Worm (Caenorhabditis elegans) whole organism, L2 larva: ENCODE results near the gene abu-12.
A peak's percentile ranks its signal among the peaks of the same experiment; 100 is the strongest.

ENCODE experiments used
- C34F6.9 ChIP-seq: fragments of 150-350 bp; optimal IDR thresholded peaks from 2 replicates; lab custom pipeline; 2014; ENCODE audit warnings: missing biosample characterization, missing genetic modification characterization
- F13H6.1 ChIP-seq: sonication (generic microtip); optimal IDR thresholded peaks from 2 replicates; lab custom pipeline; 2016; ENCODE audit warnings: missing genetic modification characterization, missing compliant biosample characterization
- R02D3.7 ChIP-seq: fragments of 150-350 bp; optimal IDR thresholded peaks from 2 replicates; lab custom pipeline; 2014; ENCODE audit warnings: missing biosample characterization, missing genetic modification characterization
- Y55F3AM.14 ChIP-seq: fragments of 200-800 bp; sonication (Bioruptor generic); optimal IDR thresholded peaks from 2 replicates; lab custom pipeline; 2018; ENCODE audit warnings: mild to moderate bottlenecking, missing genetic modification characterization, missing compliant biosample characterization
- ZK546.5 ChIP-seq: sonication (generic microtip); optimal IDR thresholded peaks from 2 replicates; lab custom pipeline; 2017; ENCODE audit warnings: missing biosample characterization, missing genetic modification characterization
- ama-1 ChIP-seq: fragments of 150-350 bp; optimal IDR thresholded peaks from 2 replicates; lab custom pipeline; 2018; ENCODE audit warnings: inconsistent platforms
- blmp-1 ChIP-seq: sonication (generic microtip); optimal IDR thresholded peaks from 2 replicates; lab custom pipeline; 2017; ENCODE audit warnings: missing genetic modification characterization, mild to moderate bottlenecking, missing compliant biosample characterization, antibody characterized with exemption, moderate library complexity; ENCODE audit not compliant: insufficient read depth
- ceh-16 ChIP-seq: fragments of 150-350 bp; optimal IDR thresholded peaks from 2 replicates; lab custom pipeline; 2014; ENCODE audit warnings: missing biosample characterization, missing genetic modification characterization
- ceh-82 ChIP-seq: fragments of 150-350 bp; optimal IDR thresholded peaks from 2 replicates; lab custom pipeline; 2014; ENCODE audit warnings: missing biosample characterization, missing genetic modification characterization
- crh-2 ChIP-seq: sonication (generic microtip); optimal IDR thresholded peaks from 2 replicates; lab custom pipeline; 2017; ENCODE audit warnings: missing biosample characterization, missing genetic modification characterization
- dmd-4 ChIP-seq: sonication (generic microtip); optimal IDR thresholded peaks from 2 replicates; lab custom pipeline; 2017; ENCODE audit warnings: missing biosample characterization, missing genetic modification characterization
- egl-27 ChIP-seq: sonication (generic microtip); optimal IDR thresholded peaks from 3 replicates; lab custom pipeline; 2017; ENCODE audit warnings: missing biosample characterization, missing genetic modification reagents, missing genetic modification characterization
- elt-1 ChIP-seq: fragments of 150-350 bp; optimal IDR thresholded peaks from 2 replicates; lab custom pipeline; 2014; ENCODE audit warnings: missing biosample characterization, missing genetic modification characterization
- elt-3 ChIP-seq: sonication (generic microtip); optimal IDR thresholded peaks from 2 replicates; lab custom pipeline; 2017; ENCODE audit warnings: missing biosample characterization, missing genetic modification characterization
- fos-1 ChIP-seq: fragments of 150-350 bp; optimal IDR thresholded peaks from 2 replicates; lab custom pipeline; 2014; ENCODE audit warnings: missing biosample characterization, missing genetic modification characterization
- gmeb-1 ChIP-seq: fragments of 150-350 bp; optimal IDR thresholded peaks from 2 replicates; lab custom pipeline; 2014; ENCODE audit warnings: missing biosample characterization, missing genetic modification characterization
- lin-11 ChIP-seq: fragments of 150-350 bp; sonication (generic microtip); optimal IDR thresholded peaks from 2 replicates; lab custom pipeline; 2014; ENCODE audit warnings: missing biosample characterization, missing genetic modification characterization, inconsistent platforms, mixed read lengths
- lin-39 ChIP-seq: fragments of 150-350 bp; optimal IDR thresholded peaks from 2 replicates; lab custom pipeline; 2014; ENCODE audit warnings: missing biosample characterization, missing genetic modification reagents, missing genetic modification characterization
- lsy-2 ChIP-seq, 2 experiments: fragments of 150-350 bp in 1 of 2; sonication (generic microtip) in 1 of 2; optimal IDR thresholded peaks; 2 replicates each; lab custom pipeline; 2014 to 2017; ENCODE audit warnings: missing biosample characterization in 2 of 2, missing genetic modification characterization in 2 of 2
- mab-5 ChIP-seq: fragments of 150-350 bp; optimal IDR thresholded peaks from 2 replicates; lab custom pipeline; 2014; ENCODE audit warnings: missing biosample characterization, missing genetic modification characterization
- mbf-1 ChIP-seq: sonication (generic microtip); optimal IDR thresholded peaks from 2 replicates; lab custom pipeline; 2017; ENCODE audit warnings: missing biosample characterization, missing genetic modification characterization
- mdl-1 ChIP-seq, 2 experiments: fragments of 150-350 bp in 1 of 2; sonication (generic microtip) in 1 of 2; optimal IDR thresholded peaks; 2 replicates each; lab custom pipeline; 2017; ENCODE audit warnings: missing biosample characterization in 2 of 2, missing genetic modification characterization in 2 of 2
- nhr-10 ChIP-seq: sonication (generic microtip); optimal IDR thresholded peaks from 2 replicates; lab custom pipeline; 2017; ENCODE audit warnings: missing biosample characterization, missing genetic modification characterization
- nhr-11 ChIP-seq: fragments of 150-350 bp; optimal IDR thresholded peaks from 2 replicates; lab custom pipeline; 2014; ENCODE audit warnings: missing biosample characterization, missing genetic modification characterization
- nhr-12 ChIP-seq: fragments of 150-350 bp; optimal IDR thresholded peaks from 2 replicates; lab custom pipeline; 2014; ENCODE audit warnings: missing biosample characterization, missing genetic modification characterization
- nhr-21 ChIP-seq: fragments of 150-350 bp; optimal IDR thresholded peaks from 2 replicates; lab custom pipeline; 2014; ENCODE audit warnings: missing biosample characterization, missing genetic modification characterization
- nhr-237 ChIP-seq: fragments of 150-350 bp; optimal IDR thresholded peaks from 2 replicates; lab custom pipeline; 2014; ENCODE audit warnings: missing biosample characterization, missing genetic modification characterization
- nhr-25 ChIP-seq: fragments of 150-350 bp; sonication (generic microtip); optimal IDR thresholded peaks from 3 replicates; lab custom pipeline; 2014; ENCODE audit warnings: missing biosample characterization, missing genetic modification characterization
- nhr-6 ChIP-seq: fragments of 150-350 bp; optimal IDR thresholded peaks from 2 replicates; lab custom pipeline; 2014; ENCODE audit warnings: missing biosample characterization, missing genetic modification characterization
- nhr-77 ChIP-seq: fragments of 150-350 bp; optimal IDR thresholded peaks from 2 replicates; lab custom pipeline; 2014; ENCODE audit warnings: missing biosample characterization, missing genetic modification characterization
- sem-4 ChIP-seq: fragments of 150-350 bp; optimal IDR thresholded peaks from 2 replicates; lab custom pipeline; 2014; ENCODE audit warnings: missing biosample characterization, missing genetic modification reagents, missing genetic modification characterization
- skn-1 ChIP-seq: sonication (generic microtip); optimal IDR thresholded peaks from 2 replicates; lab custom pipeline; 2017; ENCODE audit warnings: missing biosample characterization, missing genetic modification characterization
- sma-3 ChIP-seq: sonication (generic microtip); optimal IDR thresholded peaks from 2 replicates; lab custom pipeline; 2016; ENCODE audit warnings: missing genetic modification reagents, missing genetic modification characterization, missing compliant biosample characterization
- sma-9 ChIP-seq, 2 experiments: fragments of 150-350 bp in 1 of 2; sonication (generic microtip) in 1 of 2; optimal IDR thresholded peaks; 2 replicates each; lab custom pipeline; 2014 to 2016; ENCODE audit warnings: missing genetic modification characterization in 2 of 2, mild to moderate bottlenecking in 1 of 2, missing biosample characterization in 1 of 2, missing compliant biosample characterization in 1 of 2, missing genetic modification reagents in 1 of 2, moderate library complexity in 1 of 2
- snpc-4 ChIP-seq: fragments of 150-350 bp; optimal IDR thresholded peaks from 2 replicates; lab custom pipeline; 2014; ENCODE audit warnings: missing biosample characterization, missing genetic modification characterization
- unc-39 ChIP-seq: fragments of 150-350 bp; optimal IDR thresholded peaks from 2 replicates; lab custom pipeline; 2014; ENCODE audit warnings: missing biosample characterization, missing genetic modification characterization
- unc-55 ChIP-seq: fragments of 150-350 bp; sonication (generic microtip); optimal IDR thresholded peaks from 3 replicates; lab custom pipeline; 2014; ENCODE audit warnings: missing biosample characterization, missing genetic modification reagents, missing genetic modification characterization
- zag-1 ChIP-seq: fragments of 150-350 bp; optimal IDR thresholded peaks from 2 replicates; lab custom pipeline; 2014; ENCODE audit warnings: missing biosample characterization, missing genetic modification characterization
- ztf-1 ChIP-seq: fragments of 200-800 bp; sonication (Bioruptor generic); conservative IDR thresholded peaks from 2 replicates; pipeline ENCODE4 v1.3.6; 2022; ENCODE audit warnings: missing genetic modification characterization, missing compliant biosample characterization
- ztf-11 ChIP-seq: sonication (generic microtip); optimal IDR thresholded peaks from 2 replicates; lab custom pipeline; 2017; ENCODE audit warnings: missing biosample characterization, missing genetic modification characterization
- ztf-4 ChIP-seq: fragments of 150-350 bp; optimal IDR thresholded peaks from 2 replicates; lab custom pipeline; 2014; ENCODE audit warnings: missing biosample characterization, missing genetic modification characterization

The abu-12 gene

ce11 chrX:423757-424156, 33.7 kb downstream of the abu-12 start:
- TF ChIP-seq F13H6.1 (tag; lab: Kevin White, UChicago) (no peak), lin-11 (no peak), dmd-4 (tag; lab: Kevin White, UChicago) (no peak), C34F6.9 (tag; lab: Kevin White, UChicago) (no peak)
- TF ChIP-seq, all 48 proteins: peak for 0

ce11 chrX:421785-422657, 35.4 kb downstream of the abu-12 start:
- no peak for TF ChIP-seq nhr-12 (tag; lab: Kevin White, UChicago)
- TF ChIP-seq mab-5 (tag; lab: Kevin White, UChicago), result no peak
- no peak for TF ChIP-seq nhr-11 (tag; lab: Kevin White, UChicago)
- no peak for TF ChIP-seq sma-3 (GFP tag; lab: Kevin White, UChicago)
- TF ChIP-seq mbf-1 (tag; lab: Kevin White, UChicago), result no peak
- TF ChIP-seq nhr-237, result no peak
- no peak for TF ChIP-seq lsy-2 (tag; optimal IDR thresholded peaks at IDR 0.05; lab: Kevin White, UChicago)
- no peak for TF ChIP-seq unc-39 (tag; lab: Kevin White, UChicago)
- no peak for TF ChIP-seq nhr-21 (tag; lab: Kevin White, UChicago)

- no peak for TF ChIP-seq nhr-21 (tag; lab: Kevin White, UChicago)
- TF ChIP-seq sem-4 (tag; lab: Kevin White, UChicago), result no peak
- no peak for TF ChIP-seq lin-39
- TF ChIP-seq blmp-1, result no peak
- no peak for TF ChIP-seq nhr-25 (tag; lab: Kevin White, UChicago)
- no peak for TF ChIP-seq F13H6.1 (tag; lab: Kevin White, UChicago)
- no peak for TF ChIP-seq ZK546.5 (tag; lab: Kevin White, UChicago)
- TF ChIP-seq snpc-4 (tag; lab: Kevin White, UChicago), result no peak
- TF ChIP-seq lin-11, result no peak
- no peak for TF ChIP-seq unc-55
- no peak for TF ChIP-seq ama-1 (lab: Kevin White, UChicago)
- no peak for TF ChIP-seq ceh-82 (tag; lab: Kevin White, UChicago)
- no peak for TF ChIP-seq nhr-77 (tag; lab: Kevin White, UChicago)
- no peak for TF ChIP-seq nhr-12 (tag; lab: Kevin White, UChicago)
- TF ChIP-seq crh-2, result no peak
- no peak for TF ChIP-seq mdl-1 (tag; optimal IDR thresholded peaks at IDR 0.05; lab: Kevin White, UChicago)
These were observed 36.0 kb downstream of the abu-12 start, which contains the start of gene col-19 for ce11 chrX:421407-421784. TSS of gene col-19 (plus strand) at chrX:421707.

- TF ChIP-seq gmeb-1 (peak; percentile 85), unc-55 (peak; percentile 85), nhr-77 (tag; lab: Kevin White, UChicago) (peak; percentile 77), skn-1 (tag; lab: Kevin White, UChicago) (peak; percentile 0), nhr-6 (tag; lab: Kevin White, UChicago) (peak; percentile 91), nhr-10 (tag; lab: Kevin White, UChicago) (peak; percentile 68), fos-1 (peak; percentile 78), crh-2 (peak; percentile 92), C34F6.9 (tag; lab: Kevin White, UChicago) (peak; percentile 88), sem-4 (tag; lab: Kevin White, UChicago) (peak; percentile 82), egl-27 (peak; percentile 89), ztf-1 (GFP tag; lab: Robert Waterston, UW) (no peak), R02D3.7 (tag; lab: Kevin White, UChicago) (peak; percentile 26), Y55F3AM.14 (GFP tag; lab: Kevin White, UChicago) (peak; percentile 65), unc-39 (tag; lab: Kevin White, UChicago) (peak; percentile 23), elt-3 (tag; lab: Kevin White, UChicago) (no peak), sma-9 (GFP tag; optimal IDR thresholded peaks at IDR 0.05; lab: Kevin White, UChicago) (peak; percentile 62), sma-9 (tag; optimal IDR thresholded peaks at IDR 0.05; lab: Kevin White, UChicago) (no peak), snpc-4 (tag; lab: Kevin White, UChicago) (peak; percentile 7), ztf-11 (tag; lab: Kevin White, UChicago) (peak; percentile 1), blmp-1 (no peak), zag-1 (tag; lab: Kevin White, UChicago) (peak; percentile 64), mab-5 (tag; lab: Kevin White, UChicago) (peak; percentile 85), ZK546.5 (tag; lab: Kevin White, UChicago) (peak; percentile 51), ceh-82 (tag; lab: Kevin White, UChicago) (peak; percentile 26), F13H6.1 (tag; lab: Kevin White, UChicago) (peak; percentile 94), sma-3 (GFP tag; lab: Kevin White, UChicago) (peak; percentile 89), elt-1 (tag; lab: Kevin White, UChicago) (no peak), mbf-1 (tag; lab: Kevin White, UChicago) (no peak), ztf-4 (tag; lab: Kevin White, UChicago) (peak; percentile 74), mdl-1 (tag; optimal IDR thresholded peaks at IDR 0.05; lab: Kevin White, UChicago) (peak; percentile 33 to 66), lin-39 (peak; percentile 74), lsy-2 (tag; optimal IDR thresholded peaks at IDR 0.05; lab: Kevin White, UChicago) (peak; percentile 81 to 88), ceh-16 (peak; percentile 56), lin-11 (peak; percentile 34), nhr-12 (tag; lab: Kevin White, UChicago) (no peak), nhr-25 (tag; lab: Kevin White, UChicago) (peak; percentile 85), dmd-4 (tag; lab: Kevin White, UChicago) (peak; percentile 12)
These were observed 47.3 kb downstream of the abu-12 start for ce11 chrX:410073-410572.
